Fruit fly (Drosophila melanogaster) whole organism, embryonic: ENCODE data around the gene Jhbp14.

Experiments used
- CG10431 ChIP-seq: fragments of 200-800 bp; sonication (Bioruptor generic); optimal IDR thresholded peaks from 3 replicates; lab custom pipeline; 2018; ENCODE audit warnings: missing biosample characterization, mild to moderate bottlenecking, missing genetic modification characterization
- CG10654 ChIP-seq: fragments of 200-800 bp; sonication (Bioruptor generic); optimal IDR thresholded peaks from 2 replicates; lab custom pipeline; 2016; ENCODE audit warnings: missing biosample characterization, missing genetic modification characterization
- CG11723 ChIP-seq: fragments of 200-800 bp; sonication (Bioruptor generic); optimal IDR thresholded peaks from 2 replicates; lab custom pipeline; 2017; ENCODE audit warnings: missing biosample characterization, mild to moderate bottlenecking, missing genetic modification characterization
- CG12942 ChIP-seq: fragments of 200-800 bp; sonication (Bioruptor generic); optimal IDR thresholded peaks from 3 replicates; lab custom pipeline; 2016; ENCODE audit warnings: missing biosample characterization, missing genetic modification characterization
- CG13296 ChIP-seq: fragments of 200-800 bp; sonication (Bioruptor generic); optimal IDR thresholded peaks from 3 replicates; lab custom pipeline; 2018; ENCODE audit warnings: missing biosample characterization, mild to moderate bottlenecking, missing genetic modification characterization
- CG14860 ChIP-seq: fragments of 200-800 bp; sonication (Bioruptor generic); IDR thresholded peaks from 3 replicates; pipeline ENCODE4 v1.3.6; 2022; ENCODE audit warnings: missing biosample characterization, missing genetic modification characterization; ENCODE audit not compliant: partially characterized antibody
- CG15479 ChIP-seq: fragments of 200-800 bp; sonication (Bioruptor generic); optimal IDR thresholded peaks from 3 replicates; lab custom pipeline; 2019; ENCODE audit warnings: missing biosample characterization, mild to moderate bottlenecking, missing genetic modification characterization, moderate library complexity
- CG1792 ChIP-seq: fragments of 200-800 bp; sonication (Bioruptor generic); optimal IDR thresholded peaks from 2 replicates; lab custom pipeline; 2016; ENCODE audit warnings: missing biosample characterization, missing genetic modification characterization
- CG2199 ChIP-seq: fragments of 200-800 bp; sonication (Bioruptor generic); IDR thresholded peaks from 3 replicates; pipeline ENCODE4 v1.3.6; 2022; ENCODE audit warnings: missing biosample characterization, missing genetic modification characterization
- CG2678 ChIP-seq: fragments of 200-800 bp; sonication (Bioruptor generic); optimal IDR thresholded peaks from 3 replicates; lab custom pipeline; 2019; ENCODE audit warnings: missing biosample characterization, mild to moderate bottlenecking, missing genetic modification characterization, moderate library complexity
- CG2712 ChIP-seq: fragments of 200-800 bp; optimal IDR thresholded peaks from 3 replicates; lab custom pipeline; 2019; ENCODE audit warnings: missing biosample characterization, mild to moderate bottlenecking, missing genetic modification characterization, moderate library complexity
- CG4282 ChIP-seq: fragments of 200-800 bp; sonication (Bioruptor generic); optimal IDR thresholded peaks from 2 replicates; lab custom pipeline; 2016; ENCODE audit warnings: missing biosample characterization, missing genetic modification characterization
- CG4360 ChIP-seq: fragments of 200-800 bp; sonication (Bioruptor generic); IDR thresholded peaks from 2 replicates; pipeline ENCODE4 v1.3.6; 2022; ENCODE audit warnings: missing biosample characterization, missing genetic modification characterization
- CG43689 ChIP-seq: fragments of 200-800 bp; sonication (Bioruptor generic); IDR thresholded peaks from 2 replicates; pipeline ENCODE4 v1.3.6; 2022; ENCODE audit warnings: missing biosample characterization, missing genetic modification characterization
- CG6654 ChIP-seq: fragments of 200-800 bp; sonication (Bioruptor generic); optimal IDR thresholded peaks from 2 replicates; lab custom pipeline; 2017; ENCODE audit warnings: missing biosample characterization, mild to moderate bottlenecking, missing genetic modification characterization
- CG8478 ChIP-seq: fragments of >200 bp; optimal IDR thresholded peaks from 2 replicates; lab custom pipeline; 2018
- CG9727 ChIP-seq: fragments of 200-800 bp; sonication (Bioruptor generic); optimal IDR thresholded peaks from 3 replicates; lab custom pipeline; 2017; ENCODE audit warnings: missing biosample characterization, mild to moderate bottlenecking, missing genetic modification characterization
- Dek ChIP-seq: fragments of 200-800 bp; sonication (Bioruptor generic); optimal IDR thresholded peaks from 3 replicates; lab custom pipeline; 2019; ENCODE audit warnings: missing biosample characterization, mild to moderate bottlenecking, missing genetic modification characterization, moderate library complexity
- H15 ChIP-seq: fragments of 200-800 bp; sonication (Bioruptor generic); IDR thresholded peaks from 3 replicates; pipeline ENCODE4 v1.3.6; 2022; ENCODE audit warnings: missing biosample characterization, missing genetic modification characterization
- HLH3B ChIP-seq: fragments of 200-800 bp; sonication (Bioruptor generic); IDR thresholded peaks from 2 replicates; pipeline ENCODE4 v1.3.6; 2022; ENCODE audit warnings: missing biosample characterization, missing genetic modification characterization
- HmgZ ChIP-seq: fragments of 200-800 bp; sonication (Bioruptor generic); optimal IDR thresholded peaks from 2 replicates; lab custom pipeline; 2018; ENCODE audit warnings: missing biosample characterization, mild to moderate bottlenecking, missing genetic modification characterization
- Max ChIP-seq: fragments of 200-800 bp; sonication (Bioruptor generic); optimal IDR thresholded peaks from 2 replicates; lab custom pipeline; 2016; ENCODE audit warnings: missing biosample characterization, mild to moderate bottlenecking, missing genetic modification characterization
- Mes4 ChIP-seq: fragments of 200-800 bp; sonication (Bioruptor generic); optimal IDR thresholded peaks from 2 replicates; lab custom pipeline; 2016; ENCODE audit warnings: missing biosample characterization, missing genetic modification characterization
- Side ChIP-seq: fragments of 200-800 bp; sonication (Bioruptor generic); optimal IDR thresholded peaks from 2 replicates; lab custom pipeline; 2016; ENCODE audit warnings: missing biosample characterization, missing genetic modification characterization
- Sry-β ChIP-seq: fragments of 200-800 bp; sonication (Bioruptor generic); optimal IDR thresholded peaks from 2 replicates; lab custom pipeline; 2018; ENCODE audit warnings: missing biosample characterization, mild to moderate bottlenecking, missing genetic modification characterization, moderate library complexity
- amos ChIP-seq: fragments of 200-800 bp; sonication (Bioruptor generic); IDR thresholded peaks from 2 replicates; pipeline ENCODE4 v1.3.6; 2022; ENCODE audit warnings: missing biosample characterization, missing genetic modification characterization; ENCODE audit not compliant: partially characterized antibody
- ase ChIP-seq: fragments of 200-800 bp; sonication (Bioruptor generic); IDR thresholded peaks from 3 replicates; pipeline ENCODE4 v1.3.6; 2022; ENCODE audit warnings: missing biosample characterization, missing genetic modification characterization
- az2 ChIP-seq: fragments of 200-800 bp; sonication (Bioruptor generic); optimal IDR thresholded peaks from 3 replicates; lab custom pipeline; 2016; ENCODE audit warnings: missing biosample characterization, missing genetic modification characterization
- bab2 ChIP-seq: fragments of 200-800 bp; sonication (Bioruptor generic); optimal IDR thresholded peaks from 2 replicates; lab custom pipeline; 2016; ENCODE audit warnings: missing biosample characterization, missing genetic modification characterization
- bsh ChIP-seq, 2 experiments: fragments of 200-800 bp; sonication (Bioruptor generic); optimal IDR thresholded peaks; 2 replicates each; lab custom pipeline; 2017 to 2018; ENCODE audit warnings: mild to moderate bottlenecking in 2 of 2, missing biosample characterization in 2 of 2, missing genetic modification characterization in 2 of 2, moderate library complexity in 1 of 2
- cg ChIP-seq: fragments of 200-800 bp; sonication (Bioruptor generic); optimal IDR thresholded peaks from 3 replicates; lab custom pipeline; 2019; ENCODE audit warnings: missing biosample characterization, mild to moderate bottlenecking, missing genetic modification characterization, moderate library complexity
- croc ChIP-seq: fragments of 200-800 bp; sonication (Bioruptor generic); conservative IDR thresholded peaks from 3 replicates; pipeline ENCODE4 v1.3.6; 2022; ENCODE audit warnings: missing biosample characterization, missing genetic modification characterization
- disco-r ChIP-seq: fragments of 200-800 bp; sonication (Bioruptor generic); optimal IDR thresholded peaks from 2 replicates; lab custom pipeline; 2016; ENCODE audit warnings: missing biosample characterization, missing genetic modification characterization
- gfzf ChIP-seq: fragments of 200-800 bp; sonication (Bioruptor generic); optimal IDR thresholded peaks from 2 replicates; lab custom pipeline; 2016; ENCODE audit warnings: missing biosample characterization, mild to moderate bottlenecking, missing genetic modification characterization, moderate library complexity
- gsb ChIP-seq: fragments of 200-800 bp; sonication (Bioruptor generic); IDR thresholded peaks from 2 replicates; pipeline ENCODE4 v1.3.6; 2022; ENCODE audit warnings: missing biosample characterization, missing genetic modification characterization
- her ChIP-seq: fragments of 200-800 bp; sonication (Bioruptor generic); optimal IDR thresholded peaks from 2 replicates; lab custom pipeline; 2016; ENCODE audit warnings: missing biosample characterization, missing genetic modification characterization
- hkb ChIP-seq, 2 experiments: fragments of 200-800 bp in 1 of 2; fragments of >200 bp in 1 of 2; sonication (Bioruptor generic) in 1 of 2; IDR thresholded peaks in 1 of 2; optimal IDR thresholded peaks in 1 of 2; 2 replicates each; pipeline versions ENCODE4 v1.3.6 to Lab custom; 2017 to 2022; ENCODE audit warnings: missing biosample characterization in 1 of 2, missing genetic modification characterization in 1 of 2
- lmd ChIP-seq: fragments of 200-800 bp; sonication (Bioruptor generic); IDR thresholded peaks from 2 replicates; pipeline ENCODE4 v1.3.6; 2022; ENCODE audit warnings: missing biosample characterization, missing genetic modification characterization
- lola ChIP-seq, 3 experiments: fragments of >200 bp in 2 of 3; fragments of 200-800 bp in 1 of 3; sonication (Bioruptor generic) in 1 of 3; optimal IDR thresholded peaks; 2 replicates each; lab custom pipeline; 2017 to 2019; ENCODE audit warnings: missing biosample characterization in 3 of 3, missing genetic modification characterization in 3 of 3, mild to moderate bottlenecking in 1 of 3, moderate library complexity in 1 of 3
- luna ChIP-seq: fragments of 200-800 bp; sonication (Bioruptor generic); optimal IDR thresholded peaks from 2 replicates; lab custom pipeline; 2016; ENCODE audit warnings: missing biosample characterization, missing genetic modification characterization
- odd ChIP-seq: fragments of 200-800 bp; sonication (Bioruptor generic); optimal IDR thresholded peaks from 2 replicates; lab custom pipeline; 2017; ENCODE audit warnings: missing biosample characterization, mild to moderate bottlenecking, missing genetic modification characterization
- pho ChIP-seq: fragments of 200-800 bp; sonication (Bioruptor generic); optimal IDR thresholded peaks from 2 replicates; lab custom pipeline; 2016; ENCODE audit warnings: missing biosample characterization, missing genetic modification characterization
- pita ChIP-seq: fragments of 200-800 bp; sonication (Bioruptor generic); optimal IDR thresholded peaks from 2 replicates; lab custom pipeline; 2017; ENCODE audit warnings: missing biosample characterization, mild to moderate bottlenecking, missing genetic modification characterization
- pros ChIP-seq: fragments of 200-800 bp; sonication (Bioruptor generic); optimal IDR thresholded peaks from 3 replicates; lab custom pipeline; 2019; ENCODE audit warnings: missing biosample characterization, mild to moderate bottlenecking, missing genetic modification characterization, moderate library complexity
- psq ChIP-seq: fragments of 200-800 bp; sonication (Bioruptor generic); optimal IDR thresholded peaks from 2 replicates; lab custom pipeline; 2017; ENCODE audit warnings: missing biosample characterization, missing genetic modification characterization
- scrt ChIP-seq: fragments of 200-800 bp; sonication (Bioruptor generic); optimal IDR thresholded peaks from 2 replicates; lab custom pipeline; 2018; ENCODE audit warnings: missing biosample characterization, mild to moderate bottlenecking, missing genetic modification characterization, moderate library complexity
- stc ChIP-seq: fragments of 200-800 bp; sonication (Bioruptor generic); IDR thresholded peaks from 2 replicates; pipeline ENCODE4 v1.3.6; 2022; ENCODE audit warnings: missing biosample characterization, missing genetic modification characterization
- tgo ChIP-seq: fragments of 200-800 bp; sonication (Bioruptor generic); IDR thresholded peaks from 3 replicates; pipeline ENCODE4 v1.3.6; 2022; ENCODE audit warnings: missing biosample characterization, missing genetic modification characterization
- tio ChIP-seq: fragments of 200-800 bp; sonication (Bioruptor generic); optimal IDR thresholded peaks from 2 replicates; lab custom pipeline; 2017; ENCODE audit warnings: missing biosample characterization, missing genetic modification characterization, inconsistent platforms
- trh ChIP-seq: fragments of 200-800 bp; sonication (Bioruptor generic); optimal IDR thresholded peaks from 2 replicates; lab custom pipeline; 2016; ENCODE audit warnings: missing biosample characterization, missing genetic modification characterization
- yki ChIP-seq: fragments of >200 bp; optimal IDR thresholded peaks from 3 replicates; lab custom pipeline; 2018

Gene Jhbp14

dm6 chr2L:13286456-13286855, 50.2 kb downstream of the Jhbp14 start, which contains the start of the genes Drep4 and Uvrag (continued):
- TF ChIP-seq bsh (GFP tag; optimal IDR thresholded peaks at IDR 0.05; lab: Kevin White, UChicago) (peak in 1 of 2 experiments; percentile 59), CG4360 (GFP tag; lab: Robert Waterston, UW) (no peak), ase (GFP tag; lab: Robert Waterston, UW) (no peak), her (GFP tag; lab: Kevin White, UChicago) (no peak), Dek (peak; percentile 63), tgo (GFP tag; lab: Robert Waterston, UW) (peak; percentile 69; the same call in 2 of the 3 replicates), pho (GFP tag; lab: Kevin White, UChicago) (peak; percentile 1), CG2712 (tag; lab: Kevin White, UChicago) (peak; percentile 81), HLH3B (GFP tag; lab: Robert Waterston, UW) (0 out of 2 replicates have a peak, but pooled peaks have one; percentile 16), amos (no peak), scrt (GFP tag; lab: Kevin White, UChicago) (peak; percentile 36), trh (GFP tag; lab: Kevin White, UChicago) (peak; percentile 20), CG8478 (lab: Kevin White, UChicago) (no peak), CG6654 (GFP tag; lab: Kevin White, UChicago) (no peak), HmgZ (peak; percentile 50), CG15479 (GFP tag; lab: Kevin White, UChicago) (no peak), CG14860 (GFP tag; lab: Robert Waterston, UW) (no peak), croc (GFP tag; lab: Robert Waterston, UW) (peak; percentile 39; the same call in 2 of the 3 replicates), pita (GFP tag; lab: Kevin White, UChicago) (no peak), CG13296 (GFP tag; lab: Kevin White, UChicago) (peak; percentile 66), odd (GFP tag; lab: Kevin White, UChicago) (peak; percentile 5), CG2199 (GFP tag; lab: Robert Waterston, UW) (no peak), Sry-β (GFP tag; lab: Kevin White, UChicago) (peak; percentile 97), CG12942 (GFP tag; lab: Kevin White, UChicago) (peak; percentile 48), CG2678 (tag; lab: Kevin White, UChicago) (no peak), CG4282 (GFP tag; lab: Kevin White, UChicago) (no peak), pros (GFP tag; lab: Kevin White, UChicago) (no peak), H15 (GFP tag; lab: Robert Waterston, UW) (peak; percentile 43; the same call in 1 of the 3 replicates), CG9727 (GFP tag; lab: Kevin White, UChicago) (no peak), yki (lab: Kevin White, UChicago) (no peak), CG10654 (GFP tag; lab: Kevin White, UChicago) (peak; percentile 30), Mes4 (GFP tag; lab: Kevin White, UChicago) (no peak), disco-r (GFP tag; lab: Kevin White, UChicago) (no peak), az2 (GFP tag; lab: Kevin White, UChicago) (peak; percentile 60), lola (GFP tag; optimal IDR thresholded peaks at IDR 0.05; lab: Kevin White, UChicago) (no peak), CG10431 (GFP tag; lab: Kevin White, UChicago) (peak; percentile 26), cg (GFP tag; lab: Kevin White, UChicago) (no peak), stc (GFP tag; lab: Robert Waterston, UW) (no peak; the same call in 1 of the 2 replicates), tio (GFP tag; lab: Kevin White, UChicago) (peak; percentile 66), CG1792 (GFP tag; lab: Kevin White, UChicago) (no peak), Max (peak; percentile 30), gfzf (GFP tag; lab: Kevin White, UChicago) (no peak), CG43689 (GFP tag; lab: Robert Waterston, UW) (no peak), hkb (optimal IDR thresholded peaks at IDR 0.05; lab: Kevin White, UChicago) (no peak), hkb (GFP tag; IDR thresholded peaks at IDR 0.05; lab: Robert Waterston, UW) (no peak), luna (GFP tag; lab: Kevin White, UChicago) (no peak), psq (GFP tag; lab: Kevin White, UChicago) (peak; percentile 44), bab2 (GFP tag; lab: Kevin White, UChicago) (peak; percentile 32), lmd (GFP tag; lab: Robert Waterston, UW) (peak; percentile 40; the same call in 1 of the 2 replicates), Side (GFP tag; lab: Kevin White, UChicago) (no peak), CG11723 (peak; percentile 17), gsb (GFP tag; lab: Robert Waterston, UW) (no peak)
